Worm (Caenorhabditis elegans) whole organism, mixed stage, embryonic: ENCODE results near the gene yap-1.

Experiments used
- bed-3 ChIP-seq: fragments of 200-800 bp; sonication (Bioruptor generic); optimal IDR thresholded peaks from 3 replicates; lab custom pipeline; 2018; ENCODE audit warnings: mild to moderate bottlenecking, missing genetic modification characterization, moderate library complexity, missing compliant biosample characterization
- blmp-1 ChIP-seq: fragments of 150-350 bp; optimal IDR thresholded peaks from 2 replicates; lab custom pipeline; 2014; ENCODE audit warnings: missing biosample characterization, missing genetic modification characterization
- ceh-39 ChIP-seq: fragments of 150-350 bp; optimal IDR thresholded peaks from 2 replicates; lab custom pipeline; 2014; ENCODE audit warnings: missing biosample characterization, missing genetic modification characterization
- cnd-1 ChIP-seq: fragments of 200-800 bp; sonication (Bioruptor generic); optimal IDR thresholded peaks from 2 replicates; lab custom pipeline; 2018; ENCODE audit warnings: mild to moderate bottlenecking, missing genetic modification characterization, missing compliant biosample characterization
- elt-3 ChIP-seq: fragments of 150-350 bp; optimal IDR thresholded peaks from 2 replicates; lab custom pipeline; 2014; ENCODE audit warnings: missing biosample characterization, missing genetic modification characterization
- flh-1 ChIP-seq: fragments of 200-800 bp; sonication (Bioruptor generic); optimal IDR thresholded peaks from 2 replicates; lab custom pipeline; 2018; ENCODE audit warnings: mild to moderate bottlenecking, missing genetic modification characterization, moderate library complexity, missing compliant biosample characterization
- ham-2 ChIP-seq: fragments of 200-800 bp; sonication (Bioruptor generic); optimal IDR thresholded peaks from 2 replicates; lab custom pipeline; 2018; ENCODE audit warnings: mild to moderate bottlenecking, missing genetic modification characterization, missing compliant biosample characterization
- hlh-1 ChIP-seq: fragments of 150-350 bp; optimal IDR thresholded peaks from 2 replicates; lab custom pipeline; 2014; ENCODE audit warnings: missing biosample characterization, missing genetic modification reagents, missing genetic modification characterization
- lin-32 ChIP-seq: fragments of 200-800 bp; sonication (Bioruptor generic); optimal IDR thresholded peaks from 2 replicates; lab custom pipeline; 2018; ENCODE audit warnings: mild to moderate bottlenecking, missing genetic modification characterization, missing compliant biosample characterization
- lsy-2 ChIP-seq: fragments of 150-350 bp; optimal IDR thresholded peaks from 2 replicates; lab custom pipeline; 2014; ENCODE audit warnings: missing biosample characterization, missing genetic modification characterization
- mab-5 ChIP-seq: fragments of 150-350 bp; optimal IDR thresholded peaks from 2 replicates; lab custom pipeline; 2014; ENCODE audit warnings: missing biosample characterization, missing genetic modification characterization
- mep-1 ChIP-seq: fragments of 150-350 bp; optimal IDR thresholded peaks from 2 replicates; lab custom pipeline; 2017; ENCODE audit warnings: missing biosample characterization, missing genetic modification reagents, missing genetic modification characterization, inconsistent platforms
- mls-2 ChIP-seq: sonication (generic microtip); optimal IDR thresholded peaks from 2 replicates; lab custom pipeline; 2016; ENCODE audit warnings: mild to moderate bottlenecking, missing genetic modification characterization, moderate library complexity, missing compliant biosample characterization
- nhr-12 ChIP-seq: fragments of 150-350 bp; optimal IDR thresholded peaks from 2 replicates; lab custom pipeline; 2014; ENCODE audit warnings: missing biosample characterization, missing genetic modification characterization
- nhr-2 ChIP-seq: fragments of 150-350 bp; optimal IDR thresholded peaks from 2 replicates; lab custom pipeline; 2014; ENCODE audit warnings: missing biosample characterization, missing genetic modification characterization
- nhr-28 ChIP-seq: fragments of 150-350 bp; optimal IDR thresholded peaks from 2 replicates; lab custom pipeline; 2014; ENCODE audit warnings: missing biosample characterization, missing genetic modification characterization
- nhr-76 ChIP-seq: sonication (generic microtip); optimal IDR thresholded peaks from 2 replicates; lab custom pipeline; 2017; ENCODE audit warnings: missing biosample characterization, missing genetic modification characterization
- pha-4 ChIP-seq: fragments of 150-350 bp; optimal IDR thresholded peaks from 2 replicates; lab custom pipeline; 2018; ENCODE audit warnings: missing biosample characterization, missing genetic modification reagents, missing genetic modification characterization
- sem-2 ChIP-seq: fragments of 200-800 bp; sonication (Bioruptor generic); optimal IDR thresholded peaks from 2 replicates; lab custom pipeline; 2018; ENCODE audit warnings: mild to moderate bottlenecking, missing genetic modification characterization, missing compliant biosample characterization
- snpc-4 ChIP-seq: fragments of 150-350 bp; optimal IDR thresholded peaks from 2 replicates; lab custom pipeline; 2014; ENCODE audit warnings: missing biosample characterization, missing genetic modification characterization
- sptf-1 ChIP-seq: sonication (generic microtip); optimal IDR thresholded peaks from 2 replicates; lab custom pipeline; 2017; ENCODE audit warnings: mild to moderate bottlenecking, missing genetic modification characterization, moderate library complexity, missing compliant biosample characterization
- tbx-8 ChIP-seq: fragments of 200-800 bp; sonication (Bioruptor generic); optimal IDR thresholded peaks from 2 replicates; lab custom pipeline; 2018; ENCODE audit warnings: mild to moderate bottlenecking, missing genetic modification characterization, moderate library complexity, missing compliant biosample characterization
- unc-120 ChIP-seq: sonication (generic microtip); optimal IDR thresholded peaks from 2 replicates; lab custom pipeline; 2017; ENCODE audit warnings: missing genetic modification characterization, missing compliant biosample characterization; ENCODE audit not compliant: poor library complexity, severe bottlenecking
- unc-39 ChIP-seq: fragments of 150-350 bp; optimal IDR thresholded peaks from 2 replicates; lab custom pipeline; 2014; ENCODE audit warnings: missing biosample characterization, missing genetic modification characterization
- zip-8 ChIP-seq: fragments of 150-350 bp; optimal IDR thresholded peaks from 2 replicates; lab custom pipeline; 2014; ENCODE audit warnings: missing biosample characterization, missing genetic modification characterization
- ztf-11 ChIP-seq: fragments of 150-350 bp; optimal IDR thresholded peaks from 2 replicates; lab custom pipeline; 2014; ENCODE audit warnings: missing biosample characterization, missing genetic modification characterization

yap-1 gene

DNA sequence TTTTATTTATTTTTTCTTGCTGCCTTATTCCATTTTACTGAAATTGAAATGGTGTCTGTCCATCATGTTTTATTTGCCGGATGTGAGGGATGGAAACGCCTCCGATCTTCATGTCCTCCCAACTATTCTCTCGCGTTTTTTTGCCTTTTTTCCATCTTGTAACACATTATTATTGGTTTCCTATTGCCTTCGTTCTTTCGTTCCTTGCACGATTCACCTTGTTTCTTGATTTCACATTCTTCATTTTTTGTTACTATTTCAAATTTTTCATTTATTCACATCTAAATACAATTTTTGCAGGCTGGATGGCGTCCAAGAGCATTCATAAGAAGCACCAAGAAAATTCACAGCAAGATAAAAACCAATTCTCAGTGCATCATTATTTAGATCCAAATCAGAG lies at the start of gene yap-1:
Gene yap-1, plus strand, starts transcription at position 301 of the 400 bp plus-strand sequence.
- no peak for TF ChIP-seq snpc-4 (tag; lab: Kevin White, UChicago)
- no peak for TF ChIP-seq mab-5 (tag; lab: Kevin White, UChicago)

DNA sequence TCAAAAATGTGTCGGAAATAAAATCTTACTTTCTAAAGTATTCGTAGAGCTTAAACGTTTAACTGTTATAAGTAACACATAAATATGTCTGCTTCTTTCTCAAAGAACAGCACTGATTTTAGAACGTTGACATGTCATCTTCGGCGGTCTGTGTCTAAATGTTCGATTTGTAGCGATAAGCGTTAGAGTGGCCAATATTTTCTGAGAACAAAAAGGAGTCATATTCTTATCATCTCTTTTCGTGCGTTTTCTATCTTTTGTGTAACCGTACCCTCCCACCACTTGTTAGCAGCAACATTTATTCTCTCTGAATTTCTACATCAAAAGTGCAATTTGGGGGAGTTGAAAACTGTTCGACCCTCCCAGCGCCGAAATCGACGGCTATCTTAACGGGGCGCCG lies 46.6 kb upstream of the yap-1 start:
- TF ChIP-seq mab-5 (tag; lab: Kevin White, UChicago) (no peak), ztf-11 (tag; lab: Kevin White, UChicago) (no peak), ham-2 (GFP tag; lab: Kevin White, UChicago) (no peak)
- TF ChIP-seq, all 35 proteins: peak for 0

DNA sequence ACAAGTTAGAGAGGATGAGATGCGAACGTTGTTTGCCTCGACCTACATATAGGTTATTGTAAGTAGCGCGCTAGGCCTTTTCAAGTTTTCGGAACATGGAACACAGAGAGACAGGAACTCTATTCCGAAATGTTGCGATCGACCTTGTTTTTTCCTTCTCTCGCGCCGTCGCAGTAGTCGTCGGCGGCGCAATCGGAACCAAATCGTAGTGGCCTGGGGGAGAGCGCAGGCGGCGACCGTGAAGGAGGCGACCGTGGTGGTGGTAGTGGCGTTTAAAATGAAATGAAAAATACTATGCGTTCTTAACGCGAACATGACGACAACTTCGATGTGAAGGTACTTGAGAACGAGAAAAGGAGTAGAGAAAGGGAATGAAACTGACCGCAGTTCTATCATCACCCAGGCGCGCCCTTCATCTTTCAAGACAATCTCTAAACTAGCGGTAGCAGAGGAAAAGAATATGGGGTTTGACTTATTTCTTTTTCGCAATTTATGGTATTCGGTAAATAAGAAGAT lies 44.1 kb upstream of the yap-1 start:
- TF ChIP-seq tbx-8 (GFP tag; lab: Kevin White, UChicago) (no peak), flh-1 (no peak), mab-5 (tag; lab: Kevin White, UChicago) (no peak), unc-39 (tag; lab: Kevin White, UChicago) (no peak), lsy-2 (tag; lab: Kevin White, UChicago) (no peak), ztf-11 (tag; lab: Kevin White, UChicago) (no peak), sem-2 (no peak), lin-32 (GFP tag; lab: Kevin White, UChicago) (no peak), unc-120 (tag; lab: Kevin White, UChicago) (no peak), elt-3 (tag; lab: Kevin White, UChicago) (no peak), ceh-39 (tag; lab: Kevin White, UChicago) (no peak), cnd-1 (no peak), nhr-76 (tag; lab: Kevin White, UChicago) (no peak)

DNA sequence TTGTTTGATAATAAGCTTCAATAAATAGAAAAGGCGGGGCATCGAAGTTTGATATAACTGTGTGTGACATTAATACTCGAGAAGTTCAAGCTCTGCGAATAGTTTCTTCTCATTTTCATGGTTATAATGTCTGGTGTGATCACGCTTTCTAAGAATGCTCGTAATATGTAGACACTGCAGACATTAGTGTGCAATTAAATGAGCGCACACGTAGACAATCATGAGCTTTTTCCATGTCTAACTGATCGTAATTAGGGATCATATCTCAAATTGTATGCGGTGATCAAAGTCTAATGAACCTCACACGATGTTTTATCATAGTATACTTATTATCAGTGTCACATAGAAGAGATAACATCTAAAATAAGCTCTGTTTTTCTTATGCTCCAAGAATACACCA lies 41.6 kb upstream of the yap-1 start:
- TF ChIP-seq nhr-12 (tag; lab: Kevin White, UChicago) (no peak), sptf-1 (no peak), nhr-2 (tag; lab: Kevin White, UChicago) (no peak), nhr-76 (tag; lab: Kevin White, UChicago) (no peak), lin-32 (GFP tag; lab: Kevin White, UChicago) (no peak), hlh-1 (tag; lab: Kevin White, UChicago) (no peak), snpc-4 (tag; lab: Kevin White, UChicago) (no peak), sem-2 (no peak), mls-2 (tag; lab: Kevin White, UChicago) (no peak), elt-3 (tag; lab: Kevin White, UChicago) (no peak), blmp-1 (tag; lab: Kevin White, UChicago) (no peak), bed-3 (GFP tag; lab: Kevin White, UChicago) (no peak)

DNA sequence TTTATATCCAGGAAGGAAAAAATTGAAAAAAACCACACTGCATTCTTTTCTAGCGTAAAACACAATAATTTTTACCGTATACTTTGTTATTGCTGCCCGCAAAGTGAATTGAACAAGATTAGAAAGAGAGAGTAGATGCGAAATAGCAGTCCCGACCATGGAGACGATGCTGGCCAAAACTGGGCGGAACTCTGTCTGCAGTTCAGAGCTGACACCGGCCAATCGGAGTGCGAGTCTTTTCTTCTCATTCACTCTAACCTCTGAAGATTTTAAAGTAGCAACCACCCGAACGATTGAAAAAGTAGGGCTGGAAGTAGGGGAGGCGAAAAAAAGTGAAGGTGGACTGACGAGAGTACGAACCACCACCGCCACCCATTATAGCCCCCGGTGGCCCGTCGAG lies 35.1 kb upstream of the yap-1 start:
- no peak for TF ChIP-seq unc-120 (tag; lab: Kevin White, UChicago)
- TF ChIP-seq, all 35 proteins: peak for 0

DNA sequence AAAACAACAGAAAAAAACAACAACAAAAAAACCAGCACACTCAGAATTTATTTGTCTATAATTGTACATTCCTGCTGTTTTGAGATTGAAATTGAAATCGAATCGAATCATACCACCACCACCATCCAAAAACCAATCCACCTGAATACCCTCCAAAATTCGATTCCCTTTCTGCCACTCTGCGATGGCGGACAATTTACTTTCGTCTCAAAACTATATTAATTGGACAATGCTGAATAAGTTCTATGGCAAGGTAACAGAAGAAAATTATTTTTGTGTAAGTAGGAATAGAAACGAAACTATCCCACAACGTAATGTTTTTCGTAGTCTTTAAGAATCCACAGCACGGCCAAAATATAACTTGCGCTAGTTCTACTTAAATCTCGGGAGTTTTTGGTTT lies 32.2 kb upstream of the yap-1 start:
- TF ChIP-seq flh-1 = no peak
- TF ChIP-seq nhr-12 (tag; lab: Kevin White, UChicago) = no peak
- no peak for TF ChIP-seq blmp-1 (tag; lab: Kevin White, UChicago)
- no peak for TF ChIP-seq nhr-28 (tag; lab: Kevin White, UChicago)
- TF ChIP-seq sptf-1 = no peak
- TF ChIP-seq elt-3 (tag; lab: Kevin White, UChicago) = no peak
- TF ChIP-seq zip-8 (tag; lab: Kevin White, UChicago) = no peak
- no peak for TF ChIP-seq unc-120 (tag; lab: Kevin White, UChicago)
- no peak for TF ChIP-seq mep-1 (tag; lab: Kevin White, UChicago)
- no peak for TF ChIP-seq ham-2 (GFP tag; lab: Kevin White, UChicago)
- TF ChIP-seq hlh-1 (tag; lab: Kevin White, UChicago) = no peak
- no peak for TF ChIP-seq pha-4 (tag; lab: Kevin White, UChicago)
- no peak for TF ChIP-seq nhr-2 (tag; lab: Kevin White, UChicago)
- TF ChIP-seq bed-3 (GFP tag; lab: Kevin White, UChicago) = no peak
- TF ChIP-seq lin-32 (GFP tag; lab: Kevin White, UChicago) = no peak

DNA sequence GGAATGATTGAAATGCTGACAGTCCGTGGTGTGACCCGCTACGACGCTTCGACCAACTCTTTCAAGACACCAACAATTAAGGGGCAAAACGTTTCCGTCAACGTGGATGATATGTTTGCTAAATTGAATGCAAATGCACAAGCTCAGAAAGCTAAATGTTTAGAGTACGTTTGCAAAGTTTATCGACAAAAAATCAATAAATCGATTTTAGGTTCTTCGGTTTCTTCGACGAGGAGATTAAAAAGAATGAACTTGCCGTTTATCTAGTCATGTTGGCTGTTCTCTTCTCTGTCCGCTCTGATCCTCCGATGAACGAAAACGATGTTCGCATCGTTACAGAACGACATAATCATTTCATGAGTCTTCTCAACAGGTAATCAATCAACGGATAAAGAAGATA lies 27.0 kb upstream of the yap-1 start:
- no peak for TF ChIP-seq nhr-28 (tag; lab: Kevin White, UChicago)
- TF ChIP-seq ceh-39 (tag; lab: Kevin White, UChicago) = no peak
